Fruit fly (Drosophila melanogaster) whole organism, embryonic: ENCODE results near the gene CG17343.
A peak's percentile ranks its signal among the peaks of the same experiment; 100 is the strongest.

Experiments used
- Abd-B ChIP-seq: fragments of 200-800 bp; sonication (Bioruptor generic); optimal IDR thresholded peaks from 2 replicates; lab custom pipeline; 2018; ENCODE audit warnings: missing biosample characterization, mild to moderate bottlenecking, missing genetic modification characterization, moderate library complexity
- Ada2b ChIP-seq: fragments of 200-800 bp; sonication (Bioruptor generic); IDR thresholded peaks from 2 replicates; pipeline ENCODE4 v1.3.6; 2022; ENCODE audit warnings: missing biosample characterization, missing genetic modification characterization
- Atf3 ChIP-seq: fragments of 200-800 bp; sonication (Bioruptor generic); optimal IDR thresholded peaks from 3 replicates; lab custom pipeline; 2016; ENCODE audit warnings: missing biosample characterization, missing genetic modification characterization
- CG10979 ChIP-seq: fragments of 200-800 bp; sonication (Bioruptor generic); optimal IDR thresholded peaks from 2 replicates; lab custom pipeline; 2018; ENCODE audit warnings: missing biosample characterization, mild to moderate bottlenecking, missing genetic modification characterization, moderate library complexity
- CG11456 ChIP-seq: fragments of 200-800 bp; sonication (Bioruptor generic); IDR thresholded peaks from 3 replicates; pipeline ENCODE4 v1.3.6; 2022; ENCODE audit warnings: missing biosample characterization, missing genetic modification characterization
- CG11504 ChIP-seq: fragments of 200-800 bp; sonication (Bioruptor generic); optimal IDR thresholded peaks from 3 replicates; lab custom pipeline; 2019; ENCODE audit warnings: missing biosample characterization, mild to moderate bottlenecking, missing genetic modification characterization, moderate library complexity
- CG16863 ChIP-seq: fragments of 200-800 bp; sonication (Bioruptor generic); optimal IDR thresholded peaks from 3 replicates; lab custom pipeline; 2016; ENCODE audit warnings: missing biosample characterization, missing genetic modification characterization
- CG17328 ChIP-seq: fragments of 200-800 bp; sonication (Bioruptor generic); IDR thresholded peaks from 2 replicates; pipeline ENCODE4 v1.3.6; 2022; ENCODE audit warnings: missing biosample characterization, missing genetic modification characterization
- CG17359 ChIP-seq: fragments of 200-800 bp; sonication (Bioruptor generic); optimal IDR thresholded peaks from 3 replicates; lab custom pipeline; 2018; ENCODE audit warnings: missing biosample characterization, mild to moderate bottlenecking, missing genetic modification characterization, moderate library complexity
- CG17361 ChIP-seq: fragments of 200-800 bp; sonication (Bioruptor generic); IDR thresholded peaks from 3 replicates; pipeline ENCODE4 v1.3.6; 2022; ENCODE audit warnings: missing biosample characterization, missing genetic modification characterization
- CG1792 ChIP-seq: fragments of 200-800 bp; sonication (Bioruptor generic); optimal IDR thresholded peaks from 2 replicates; lab custom pipeline; 2016; ENCODE audit warnings: missing biosample characterization, missing genetic modification characterization
- CG2120 ChIP-seq: fragments of 200-800 bp; sonication (Bioruptor generic); optimal IDR thresholded peaks from 3 replicates; lab custom pipeline; 2016; ENCODE audit warnings: missing biosample characterization, missing genetic modification characterization
- CG2199 ChIP-seq: fragments of 200-800 bp; sonication (Bioruptor generic); IDR thresholded peaks from 3 replicates; pipeline ENCODE4 v1.3.6; 2022; ENCODE audit warnings: missing biosample characterization, missing genetic modification characterization
- CG31441 ChIP-seq: fragments of 200-800 bp; sonication (Bioruptor generic); IDR thresholded peaks from 2 replicates; pipeline ENCODE4 v1.3.6; 2022; ENCODE audit warnings: missing biosample characterization, missing genetic modification characterization
- CG6791 ChIP-seq: fragments of 200-800 bp; sonication (Bioruptor generic); IDR thresholded peaks from 3 replicates; pipeline ENCODE4 v1.3.6; 2022; ENCODE audit warnings: missing biosample characterization, missing genetic modification characterization; ENCODE audit not compliant: partially characterized antibody
- CG8944 ChIP-seq: fragments of 200-800 bp; sonication (Bioruptor generic); optimal IDR thresholded peaks from 3 replicates; lab custom pipeline; 2016; ENCODE audit warnings: missing biosample characterization, missing genetic modification characterization
- CG9215 ChIP-seq: fragments of 200-800 bp; sonication (Bioruptor generic); IDR thresholded peaks from 2 replicates; pipeline ENCODE4 v1.3.6; 2022; ENCODE audit warnings: missing biosample characterization, missing genetic modification characterization
- CG9932 ChIP-seq: fragments of 200-800 bp; sonication (Bioruptor generic); IDR thresholded peaks from 2 replicates; pipeline ENCODE4 v1.3.6; 2022; ENCODE audit warnings: missing biosample characterization, missing genetic modification characterization
- D ChIP-seq, 2 experiments: fragments of 200-800 bp in 1 of 2; fragments of >200 bp in 1 of 2; sonication (Bioruptor generic) in 1 of 2; optimal IDR thresholded peaks; 2 replicates in 1 of 2; 3 replicates in 1 of 2; lab custom pipeline; 2017; ENCODE audit warnings: mild to moderate bottlenecking in 1 of 2, missing biosample characterization in 1 of 2, missing genetic modification characterization in 1 of 2, missing genetic modification reagents in 1 of 2
- Dref ChIP-seq: fragments of 200-800 bp; sonication (Bioruptor generic); IDR thresholded peaks from 2 replicates; pipeline ENCODE4 v1.3.6; 2022; ENCODE audit warnings: missing biosample characterization, missing genetic modification characterization
- HLHmδ ChIP-seq: fragments of 200-800 bp; sonication (Bioruptor generic); optimal IDR thresholded peaks from 2 replicates; lab custom pipeline; 2018; ENCODE audit warnings: missing biosample characterization, mild to moderate bottlenecking, missing genetic modification characterization, moderate library complexity
- Opbp ChIP-seq: fragments of 200-800 bp; sonication (Bioruptor generic); IDR thresholded peaks from 3 replicates; pipeline ENCODE4 v1.3.6; 2022; ENCODE audit warnings: missing biosample characterization, missing genetic modification characterization; ENCODE audit not compliant: partially characterized antibody
- Rfx ChIP-seq: fragments of 200-800 bp; sonication (Bioruptor generic); IDR thresholded peaks from 2 replicates; pipeline ENCODE4 v1.3.6; 2022; ENCODE audit warnings: missing biosample characterization, missing genetic modification characterization
- Sin3A ChIP-seq: fragments of >200 bp; optimal IDR thresholded peaks from 2 replicates; lab custom pipeline; 2018
- Sox102F ChIP-seq: fragments of 200-800 bp; sonication (Bioruptor generic); optimal IDR thresholded peaks from 2 replicates; lab custom pipeline; 2018; ENCODE audit warnings: missing biosample characterization, mild to moderate bottlenecking, missing genetic modification characterization, moderate library complexity
- Ssrp ChIP-seq: fragments of 200-800 bp; sonication (Bioruptor generic); optimal IDR thresholded peaks from 2 replicates; lab custom pipeline; 2018; ENCODE audit warnings: missing biosample characterization, mild to moderate bottlenecking, missing genetic modification characterization, moderate library complexity
- Xbp1 ChIP-seq: fragments of 200-800 bp; sonication (Bioruptor generic); optimal IDR thresholded peaks from 3 replicates; lab custom pipeline; 2016; ENCODE audit warnings: missing biosample characterization, mild to moderate bottlenecking, missing genetic modification characterization
- amos ChIP-seq: fragments of 200-800 bp; sonication (Bioruptor generic); IDR thresholded peaks from 2 replicates; pipeline ENCODE4 v1.3.6; 2022; ENCODE audit warnings: missing biosample characterization, missing genetic modification characterization; ENCODE audit not compliant: partially characterized antibody
- bbx ChIP-seq: fragments of 200-800 bp; sonication (Bioruptor generic); IDR thresholded peaks from 2 replicates; pipeline ENCODE4 v1.3.6; 2022; ENCODE audit warnings: missing biosample characterization, missing genetic modification characterization; ENCODE audit not compliant: partially characterized antibody
- bcd ChIP-seq: fragments of 200-800 bp; sonication (Bioruptor generic); optimal IDR thresholded peaks from 2 replicates; lab custom pipeline; 2017; ENCODE audit warnings: missing biosample characterization, mild to moderate bottlenecking, missing genetic modification characterization
- da ChIP-seq: fragments of 200-800 bp; sonication (Bioruptor generic); optimal IDR thresholded peaks from 2 replicates; lab custom pipeline; 2016; ENCODE audit warnings: missing biosample characterization, missing genetic modification characterization
- disco-r ChIP-seq: fragments of 200-800 bp; sonication (Bioruptor generic); optimal IDR thresholded peaks from 2 replicates; lab custom pipeline; 2016; ENCODE audit warnings: missing biosample characterization, missing genetic modification characterization
- dmrt11E ChIP-seq: fragments of 200-800 bp; sonication (Bioruptor generic); optimal IDR thresholded peaks from 3 replicates; lab custom pipeline; 2018; ENCODE audit warnings: missing biosample characterization, mild to moderate bottlenecking, missing genetic modification characterization, moderate library complexity
- eve ChIP-seq, 2 experiments: fragments of >200 bp; optimal IDR thresholded peaks; 2 replicates each; lab custom pipeline; 2017; ENCODE audit warnings: missing biosample characterization in 2 of 2, missing genetic modification characterization in 2 of 2
- eyg ChIP-seq: fragments of 200-800 bp; sonication (Bioruptor generic); optimal IDR thresholded peaks from 3 replicates; lab custom pipeline; 2016; ENCODE audit warnings: missing biosample characterization, missing genetic modification characterization
- fd96Cb ChIP-seq: fragments of 200-800 bp; sonication (Bioruptor generic); optimal IDR thresholded peaks from 2 replicates; lab custom pipeline; 2018; ENCODE audit warnings: missing biosample characterization, mild to moderate bottlenecking, missing genetic modification characterization, moderate library complexity
- her ChIP-seq: fragments of 200-800 bp; sonication (Bioruptor generic); optimal IDR thresholded peaks from 2 replicates; lab custom pipeline; 2016; ENCODE audit warnings: missing biosample characterization, missing genetic modification characterization
- ken ChIP-seq: fragments of 200-800 bp; sonication (Bioruptor generic); IDR thresholded peaks from 3 replicates; pipeline ENCODE4 v1.3.6; 2022; ENCODE audit warnings: missing biosample characterization, missing genetic modification characterization
- lilli ChIP-seq: fragments of 200-800 bp; sonication (Bioruptor generic); optimal IDR thresholded peaks from 3 replicates; lab custom pipeline; 2016; ENCODE audit warnings: missing biosample characterization, missing genetic modification characterization
- lola ChIP-seq, 3 experiments: fragments of >200 bp in 2 of 3; fragments of 200-800 bp in 1 of 3; sonication (Bioruptor generic) in 1 of 3; optimal IDR thresholded peaks; 2 replicates each; lab custom pipeline; 2017 to 2019; ENCODE audit warnings: missing biosample characterization in 3 of 3, missing genetic modification characterization in 3 of 3, mild to moderate bottlenecking in 1 of 3, moderate library complexity in 1 of 3
- otp ChIP-seq: fragments of 200-800 bp; sonication (Bioruptor generic); IDR thresholded peaks from 3 replicates; pipeline ENCODE4, ENCODE4 v1.3.6; 2022; ENCODE audit warnings: missing biosample characterization, missing genetic modification characterization
- pum ChIP-seq: fragments of 200-800 bp; sonication (Bioruptor generic); optimal IDR thresholded peaks from 2 replicates; lab custom pipeline; 2016; ENCODE audit warnings: missing biosample characterization, missing genetic modification characterization
- row ChIP-seq: fragments of 200-800 bp; sonication (Bioruptor generic); IDR thresholded peaks from 3 replicates; pipeline ENCODE4 v1.3.6; 2022; ENCODE audit warnings: missing biosample characterization, missing genetic modification characterization
- sens ChIP-seq: fragments of 200-800 bp; sonication (Bioruptor generic); peaks from one replicate; lab custom pipeline; 2016; ENCODE audit warnings: missing biosample characterization, missing genetic modification characterization
- sob ChIP-seq: fragments of 200-800 bp; sonication (Bioruptor generic); IDR thresholded peaks from 2 replicates; pipeline ENCODE4 v1.3.6; 2022; ENCODE audit warnings: missing biosample characterization, missing genetic modification characterization
- stwl ChIP-seq: fragments of 200-800 bp; sonication (Bioruptor generic); optimal IDR thresholded peaks from 3 replicates; lab custom pipeline; 2018; ENCODE audit warnings: missing biosample characterization, mild to moderate bottlenecking, missing genetic modification characterization, moderate library complexity
- tgo ChIP-seq: fragments of 200-800 bp; sonication (Bioruptor generic); IDR thresholded peaks from 3 replicates; pipeline ENCODE4 v1.3.6; 2022; ENCODE audit warnings: missing biosample characterization, missing genetic modification characterization
- tup ChIP-seq: fragments of 200-800 bp; sonication (Bioruptor generic); optimal IDR thresholded peaks from 2 replicates; lab custom pipeline; 2016; ENCODE audit warnings: missing biosample characterization, mild to moderate bottlenecking, missing genetic modification characterization, moderate library complexity
- twi ChIP-seq: fragments of 200-800 bp; optimal IDR thresholded peaks from 2 replicates; lab custom pipeline; 2019; ENCODE audit warnings: missing biosample characterization, mild to moderate bottlenecking, missing genetic modification characterization, moderate library complexity

The CG17343 gene

dm6 chr2L:19069548-19070145 lies 4.9 kb downstream of the CG17343 start, which contains the start of gene CG10702 (continued):
- no peak for TF ChIP-seq CG8944
- TF ChIP-seq fd96Cb = no peak
- TF ChIP-seq Rfx (GFP tag; lab: Robert Waterston, UW) = peak; percentile 62
- peak; percentile 5 for TF ChIP-seq Abd-B (GFP tag; lab: Kevin White, UChicago)
- no peak for TF ChIP-seq lola (GFP tag; optimal IDR thresholded peaks at IDR 0.05; lab: Kevin White, UChicago)
- 0 out of 3 replicates have a peak, but pooled peaks have one; percentile 19 for TF ChIP-seq otp
- TF ChIP-seq twi = no peak
- 0 out of 3 replicates have a peak, but pooled peaks have one; percentile 5 for TF ChIP-seq CG11456 (GFP tag; lab: Robert Waterston, UW)
- TF ChIP-seq CG11504 (tag; lab: Kevin White, UChicago) = peak; percentile 42
- TF ChIP-seq tup = no peak
- TF ChIP-seq bcd (GFP tag; lab: Kevin White, UChicago) = peak; percentile 20
- TF ChIP-seq sens = peak; percentile 51
- peak; percentile 15 for TF ChIP-seq Sox102F (GFP tag; lab: Kevin White, UChicago)
- TF ChIP-seq da (GFP tag; lab: Kevin White, UChicago) = no peak
- TF ChIP-seq lilli = peak; percentile 11
- TF ChIP-seq row (GFP tag; lab: Robert Waterston, UW) = peak; percentile 34; the same call in 1 of the 3 replicates
- TF ChIP-seq CG17361 (GFP tag; lab: Robert Waterston, UW) = peak; percentile 54; the same call in 2 of the 3 replicates
- TF ChIP-seq pum = no peak
- no peak for TF ChIP-seq disco-r (GFP tag; lab: Kevin White, UChicago)
- TF ChIP-seq CG6791 (GFP tag; lab: Robert Waterston, UW) = no peak
- no peak for TF ChIP-seq CG16863 (GFP tag; lab: Kevin White, UChicago)
- no peak for TF ChIP-seq Opbp (GFP tag; lab: Robert Waterston, UW)
- TF ChIP-seq sob (GFP tag; lab: Robert Waterston, UW) = 0 out of 2 replicates have a peak, but pooled peaks have one; percentile 41
- no peak for TF ChIP-seq CG17359 (tag; lab: Kevin White, UChicago)
- no peak for TF ChIP-seq eve (GFP tag; optimal IDR thresholded peaks at IDR 0.05; lab: Kevin White, UChicago)
- TF ChIP-seq stwl (tag; lab: Kevin White, UChicago) = no peak
- TF ChIP-seq tgo (GFP tag; lab: Robert Waterston, UW) = peak; percentile 18; the same call in 1 of the 3 replicates
- TF ChIP-seq HLHmδ = no peak
- no peak for TF ChIP-seq Sin3A (lab: Kevin White, UChicago)
- TF ChIP-seq CG31441 (GFP tag; lab: Robert Waterston, UW) = peak; percentile 33; the same call in 1 of the 2 replicates
- no peak for TF ChIP-seq Dref (GFP tag; lab: Robert Waterston, UW)
- TF ChIP-seq CG17328 (GFP tag; lab: Robert Waterston, UW) = 0 out of 2 replicates have a peak, but pooled peaks have one; percentile 20
- peak; percentile 1 for TF ChIP-seq CG10979 (tag; lab: Kevin White, UChicago)
- no peak for TF ChIP-seq her (GFP tag; lab: Kevin White, UChicago)
- TF ChIP-seq Atf3 (GFP tag; lab: Kevin White, UChicago) = no peak
- TF ChIP-seq Ada2b = peak; percentile 28; the same call in 1 of the 2 replicates
- TF ChIP-seq dmrt11E (tag; lab: Kevin White, UChicago) = no peak
- TF ChIP-seq eyg (GFP tag; lab: Kevin White, UChicago) = no peak
- TF ChIP-seq D (optimal IDR thresholded peaks at IDR 0.05; lab: Kevin White, UChicago) = no peak
- peak; percentile 14 for TF ChIP-seq D (GFP tag; optimal IDR thresholded peaks at IDR 0.05; lab: Kevin White, UChicago)
- TF ChIP-seq Xbp1 (GFP tag; lab: Kevin White, UChicago) = no peak
- 0 out of 2 replicates have a peak, but pooled peaks have one; percentile 8 for TF ChIP-seq CG9215 (GFP tag; lab: Robert Waterston, UW)
- no peak for TF ChIP-seq bbx (GFP tag; lab: Robert Waterston, UW)
- TF ChIP-seq CG2120 (GFP tag; lab: Kevin White, UChicago) = peak; percentile 33
- TF ChIP-seq CG2199 (GFP tag; lab: Robert Waterston, UW) = 0 out of 3 replicates have a peak, but pooled peaks have one; percentile 20
- TF ChIP-seq CG9932 (GFP tag; lab: Robert Waterston, UW) = 0 out of 2 replicates have a peak, but pooled peaks have one; percentile 13
- peak; percentile 28 for TF ChIP-seq Ssrp (tag; lab: Kevin White, UChicago)
- TF ChIP-seq ken (GFP tag; lab: Robert Waterston, UW) = peak; percentile 55; the same call in 1 of the 3 replicates
- peak; percentile 5 for TF ChIP-seq CG1792 (GFP tag; lab: Kevin White, UChicago)
- TF ChIP-seq amos = peak; percentile 17; the same call in 1 of the 2 replicates
